Fruit fly (Drosophila melanogaster) whole organism, embryonic: Measurements from ENCODE around the gene Als2.

Source experiments
- BtbVII ChIP-seq: fragments of 200-800 bp; sonication (Bioruptor generic); optimal IDR thresholded peaks from 3 replicates; lab custom pipeline; 2017; ENCODE audit warnings: missing biosample characterization, mild to moderate bottlenecking, missing genetic modification characterization
- CG12236 ChIP-seq: fragments of 200-800 bp; sonication (Bioruptor generic); optimal IDR thresholded peaks from 2 replicates; lab custom pipeline; 2016; ENCODE audit warnings: missing biosample characterization, missing genetic modification characterization
- CG12391 ChIP-seq: fragments of 200-800 bp; sonication (Bioruptor generic); optimal IDR thresholded peaks from 3 replicates; lab custom pipeline; 2018; ENCODE audit warnings: missing biosample characterization, mild to moderate bottlenecking, missing genetic modification characterization, moderate library complexity
- CG15073 ChIP-seq: fragments of 200-800 bp; sonication (Bioruptor generic); optimal IDR thresholded peaks from 2 replicates; lab custom pipeline; 2016; ENCODE audit warnings: missing biosample characterization, missing genetic modification characterization
- CG17829 ChIP-seq: fragments of 200-800 bp; optimal IDR thresholded peaks from 2 replicates; lab custom pipeline; 2019; ENCODE audit warnings: missing biosample characterization, mild to moderate bottlenecking, missing genetic modification characterization, moderate library complexity
- CG5245 ChIP-seq: fragments of 200-800 bp; sonication (Bioruptor generic); optimal IDR thresholded peaks from 3 replicates; lab custom pipeline; 2016; ENCODE audit warnings: missing biosample characterization, missing genetic modification characterization
- Lpt ChIP-seq: fragments of >200 bp; optimal IDR thresholded peaks from 2 replicates; lab custom pipeline; 2018; ENCODE audit warnings: missing biosample characterization, missing genetic modification characterization
- Sin3A ChIP-seq: fragments of >200 bp; optimal IDR thresholded peaks from 2 replicates; lab custom pipeline; 2018
- da ChIP-seq: fragments of 200-800 bp; sonication (Bioruptor generic); optimal IDR thresholded peaks from 2 replicates; lab custom pipeline; 2016; ENCODE audit warnings: missing biosample characterization, missing genetic modification characterization
- dimm ChIP-seq: fragments of 200-800 bp; sonication (Bioruptor generic); IDR thresholded peaks from 2 replicates; pipeline ENCODE4 v1.3.6; 2022; ENCODE audit warnings: missing biosample characterization, missing genetic modification characterization
- maf-S ChIP-seq: fragments of 200-800 bp; sonication (Bioruptor generic); optimal IDR thresholded peaks from 2 replicates; lab custom pipeline; 2016; ENCODE audit warnings: missing biosample characterization, missing genetic modification characterization
- pb ChIP-seq: fragments of 200-800 bp; sonication (Bioruptor generic); optimal IDR thresholded peaks from 3 replicates; lab custom pipeline; 2016; ENCODE audit warnings: missing biosample characterization, missing genetic modification characterization
- zf30C ChIP-seq: fragments of 200-800 bp; sonication (Bioruptor generic); optimal IDR thresholded peaks from 3 replicates; lab custom pipeline; 2018; ENCODE audit warnings: missing biosample characterization, mild to moderate bottlenecking, missing genetic modification characterization

- TF ChIP-seq da, result no peak
- TF ChIP-seq CG15073, result no peak
- TF ChIP-seq maf-S (GFP tag; lab: Kevin White, UChicago), result no peak
- TF ChIP-seq dimm (GFP tag; lab: Robert Waterston, UW), result no peak
- no peak for TF ChIP-seq Sin3A (lab: Kevin White, UChicago)
- TF ChIP-seq CG12236, result no peak
- no peak for TF ChIP-seq BtbVII
- TF ChIP-seq pb (GFP tag; lab: Kevin White, UChicago), result no peak
- no peak for TF ChIP-seq CG12391 (tag; lab: Kevin White, UChicago)
- TF ChIP-seq CG17829 (tag; lab: Kevin White, UChicago), result no peak
- TF ChIP-seq zf30C, result no peak
- TF ChIP-seq CG5245 (GFP tag; lab: Kevin White, UChicago), result no peak
- no peak for TF ChIP-seq Lpt (GFP tag; lab: Kevin White, UChicago)
Measured at dm6 chr3L:21639059-21639458, 40.5 kb downstream of the Als2 start, which contains the start of gene CG32445.
